Fruit fly (Drosophila melanogaster) whole organism, embryonic: Measurements from ENCODE around the gene CG9837.

ENCODE experiments used
- Bteb2 ChIP-seq: fragments of 200-800 bp; sonication (Bioruptor generic); optimal IDR thresholded peaks from 2 replicates; lab custom pipeline; 2016; ENCODE audit warnings: missing biosample characterization, missing genetic modification characterization
- CG11456 ChIP-seq: fragments of 200-800 bp; sonication (Bioruptor generic); IDR thresholded peaks from 3 replicates; pipeline ENCODE4 v1.3.6; 2022; ENCODE audit warnings: missing biosample characterization, missing genetic modification characterization
- CG12219 ChIP-seq: fragments of 200-800 bp; sonication (Bioruptor generic); optimal IDR thresholded peaks from 3 replicates; lab custom pipeline; 2018; ENCODE audit warnings: missing biosample characterization, mild to moderate bottlenecking, missing genetic modification characterization
- CG1647 ChIP-seq: fragments of 200-800 bp; sonication (Bioruptor generic); optimal IDR thresholded peaks from 3 replicates; lab custom pipeline; 2016; ENCODE audit warnings: missing biosample characterization, missing genetic modification characterization
- CG18262 ChIP-seq: fragments of 200-800 bp; optimal IDR thresholded peaks from 3 replicates; lab custom pipeline; 2019; ENCODE audit warnings: missing biosample characterization, mild to moderate bottlenecking, missing genetic modification characterization, moderate library complexity
- CG18764 ChIP-seq: fragments of 200-800 bp; sonication (Bioruptor generic); optimal IDR thresholded peaks from 3 replicates; lab custom pipeline; 2016; ENCODE audit warnings: missing biosample characterization, missing genetic modification characterization
- CG2129 ChIP-seq: fragments of 200-800 bp; sonication (Bioruptor generic); IDR thresholded peaks from 2 replicates; pipeline ENCODE4 v1.3.6; 2022; ENCODE audit warnings: missing biosample characterization, missing genetic modification characterization; ENCODE audit not compliant: partially characterized antibody
- CG2199 ChIP-seq: fragments of 200-800 bp; sonication (Bioruptor generic); IDR thresholded peaks from 3 replicates; pipeline ENCODE4 v1.3.6; 2022; ENCODE audit warnings: missing biosample characterization, missing genetic modification characterization
- CG2202 ChIP-seq: fragments of 200-800 bp; sonication (Bioruptor generic); optimal IDR thresholded peaks from 2 replicates; lab custom pipeline; 2018; ENCODE audit warnings: missing biosample characterization, mild to moderate bottlenecking, missing genetic modification characterization
- CG30403 ChIP-seq: fragments of 200-800 bp; sonication (Bioruptor generic); optimal IDR thresholded peaks from 3 replicates; lab custom pipeline; 2016; ENCODE audit warnings: missing biosample characterization, missing genetic modification characterization
- CG32767 ChIP-seq: fragments of 200-800 bp; sonication (Bioruptor generic); IDR thresholded peaks from 2 replicates; pipeline ENCODE4 v1.3.6; 2022; ENCODE audit warnings: missing biosample characterization, missing genetic modification characterization
- CG3838 ChIP-seq: fragments of 200-800 bp; sonication (Bioruptor generic); optimal IDR thresholded peaks from 3 replicates; lab custom pipeline; 2016; ENCODE audit warnings: missing biosample characterization, missing genetic modification characterization
- CG5953 ChIP-seq: fragments of 200-800 bp; sonication (Bioruptor generic); IDR thresholded peaks from 2 replicates; pipeline ENCODE4 v1.3.6; 2022; ENCODE audit warnings: missing biosample characterization, missing genetic modification characterization
- CG6254 ChIP-seq: fragments of 200-800 bp; sonication (Bioruptor generic); optimal IDR thresholded peaks from 3 replicates; lab custom pipeline; 2017; ENCODE audit warnings: mild to moderate bottlenecking, missing biosample characterization, missing genetic modification reagents, missing genetic modification characterization
- CG8359 ChIP-seq: fragments of 200-800 bp; sonication (Bioruptor generic); optimal IDR thresholded peaks from 2 replicates; lab custom pipeline; 2017; ENCODE audit warnings: missing biosample characterization, mild to moderate bottlenecking, missing genetic modification characterization, borderline replicate concordance
- CG9932 ChIP-seq: fragments of 200-800 bp; sonication (Bioruptor generic); IDR thresholded peaks from 2 replicates; pipeline ENCODE4 v1.3.6; 2022; ENCODE audit warnings: missing biosample characterization, missing genetic modification characterization
- Dbx ChIP-seq: fragments of 200-800 bp; sonication (Bioruptor generic); IDR thresholded peaks from 3 replicates; pipeline ENCODE4 v1.3.6; 2022; ENCODE audit warnings: missing biosample characterization, missing genetic modification characterization
- Dek ChIP-seq: fragments of 200-800 bp; sonication (Bioruptor generic); optimal IDR thresholded peaks from 3 replicates; lab custom pipeline; 2019; ENCODE audit warnings: missing biosample characterization, mild to moderate bottlenecking, missing genetic modification characterization, moderate library complexity
- Dfd ChIP-seq, 2 experiments: fragments of >200 bp; optimal IDR thresholded peaks; 2 replicates each; lab custom pipeline; 2017; ENCODE audit warnings: missing biosample characterization in 2 of 2, missing genetic modification characterization in 2 of 2
- Dip3 ChIP-seq: fragments of 200-800 bp; sonication (Bioruptor generic); optimal IDR thresholded peaks from 3 replicates; lab custom pipeline; 2016; ENCODE audit warnings: missing biosample characterization, missing genetic modification characterization
- Fer3 ChIP-seq: fragments of 200-800 bp; sonication (Bioruptor generic); optimal IDR thresholded peaks from 2 replicates; lab custom pipeline; 2018; ENCODE audit warnings: missing biosample characterization, mild to moderate bottlenecking, missing genetic modification characterization, moderate library complexity
- HLHmδ ChIP-seq: fragments of 200-800 bp; sonication (Bioruptor generic); optimal IDR thresholded peaks from 2 replicates; lab custom pipeline; 2018; ENCODE audit warnings: missing biosample characterization, mild to moderate bottlenecking, missing genetic modification characterization, moderate library complexity
- NC2β ChIP-seq: fragments of 200-800 bp; sonication (Bioruptor generic); optimal IDR thresholded peaks from 2 replicates; lab custom pipeline; 2016; ENCODE audit warnings: missing biosample characterization, missing genetic modification characterization
- PHDP ChIP-seq: fragments of 200-800 bp; sonication (Bioruptor generic); optimal IDR thresholded peaks from 3 replicates; lab custom pipeline; 2018; ENCODE audit warnings: missing biosample characterization, mild to moderate bottlenecking, missing genetic modification characterization, moderate library complexity
- Poxn ChIP-seq: fragments of 200-800 bp; sonication (Bioruptor generic); IDR thresholded peaks from 2 replicates; pipeline ENCODE4 v1.3.6; 2022; ENCODE audit warnings: missing biosample characterization, missing genetic modification characterization
- Sox100B ChIP-seq: fragments of 200-800 bp; sonication (Bioruptor generic); optimal IDR thresholded peaks from 3 replicates; lab custom pipeline; 2018; ENCODE audit warnings: missing biosample characterization, mild to moderate bottlenecking, missing genetic modification characterization
- Spps ChIP-seq: fragments of 200-800 bp; sonication (Bioruptor generic); optimal IDR thresholded peaks from 2 replicates; lab custom pipeline; 2018; ENCODE audit warnings: missing biosample characterization, mild to moderate bottlenecking, missing genetic modification characterization
- Sry-δ ChIP-seq: fragments of 200-800 bp; sonication (Bioruptor generic); optimal IDR thresholded peaks from 2 replicates; lab custom pipeline; 2016; ENCODE audit warnings: missing biosample characterization, missing genetic modification characterization
- Tbp ChIP-seq: fragments of >200 bp; optimal IDR thresholded peaks from 2 replicates; lab custom pipeline; 2018; ENCODE audit warnings: missing biosample characterization, missing genetic modification characterization
- bowl ChIP-seq: fragments of 200-800 bp; sonication (Bioruptor generic); IDR thresholded peaks from 2 replicates; pipeline ENCODE4 v1.3.6; 2022; ENCODE audit warnings: missing biosample characterization, missing genetic modification characterization
- chn ChIP-seq: fragments of 200-800 bp; sonication (Bioruptor generic); optimal IDR thresholded peaks from 2 replicates; lab custom pipeline; 2016; ENCODE audit warnings: missing biosample characterization, missing genetic modification characterization
- dm ChIP-seq: fragments of 200-800 bp; sonication (Bioruptor generic); optimal IDR thresholded peaks from 3 replicates; lab custom pipeline; 2016; ENCODE audit warnings: missing biosample characterization, missing genetic modification characterization
- fu2 ChIP-seq: fragments of 200-800 bp; sonication (Bioruptor generic); optimal IDR thresholded peaks from 2 replicates; lab custom pipeline; 2016; ENCODE audit warnings: missing biosample characterization, missing genetic modification characterization
- gcm2 ChIP-seq: fragments of 200-800 bp; sonication (Bioruptor generic); optimal IDR thresholded peaks from 2 replicates; lab custom pipeline; 2016; ENCODE audit warnings: missing biosample characterization, missing genetic modification characterization
- gem ChIP-seq: fragments of 200-800 bp; sonication (Bioruptor generic); optimal IDR thresholded peaks from 2 replicates; lab custom pipeline; 2019; ENCODE audit warnings: missing biosample characterization, mild to moderate bottlenecking, missing genetic modification characterization, moderate library complexity
- insv ChIP-seq, 2 experiments: fragments of 200-800 bp; sonication (Bioruptor generic); optimal IDR thresholded peaks; 3 replicates each; lab custom pipeline; 2016 to 2018; ENCODE audit warnings: missing biosample characterization in 2 of 2, missing genetic modification characterization in 2 of 2
- lilli ChIP-seq: fragments of 200-800 bp; sonication (Bioruptor generic); optimal IDR thresholded peaks from 3 replicates; lab custom pipeline; 2016; ENCODE audit warnings: missing biosample characterization, missing genetic modification characterization
- lola ChIP-seq, 3 experiments: fragments of >200 bp in 2 of 3; fragments of 200-800 bp in 1 of 3; sonication (Bioruptor generic) in 1 of 3; optimal IDR thresholded peaks; 2 replicates each; lab custom pipeline; 2017 to 2019; ENCODE audit warnings: missing biosample characterization in 3 of 3, missing genetic modification characterization in 3 of 3, mild to moderate bottlenecking in 1 of 3, moderate library complexity in 1 of 3
- maf-S ChIP-seq: fragments of 200-800 bp; sonication (Bioruptor generic); optimal IDR thresholded peaks from 2 replicates; lab custom pipeline; 2016; ENCODE audit warnings: missing biosample characterization, missing genetic modification characterization
- odd ChIP-seq: fragments of 200-800 bp; sonication (Bioruptor generic); optimal IDR thresholded peaks from 2 replicates; lab custom pipeline; 2017; ENCODE audit warnings: missing biosample characterization, mild to moderate bottlenecking, missing genetic modification characterization
- peb ChIP-seq: fragments of 200-800 bp; sonication (Bioruptor generic); IDR thresholded peaks from 2 replicates; pipeline ENCODE4 v1.3.6; 2022; ENCODE audit warnings: missing biosample characterization, missing genetic modification characterization
- pfk ChIP-seq: fragments of 200-800 bp; sonication (Bioruptor generic); optimal IDR thresholded peaks from 2 replicates; lab custom pipeline; 2018; ENCODE audit warnings: missing biosample characterization, mild to moderate bottlenecking, missing genetic modification characterization, moderate library complexity
- pita ChIP-seq: fragments of 200-800 bp; sonication (Bioruptor generic); optimal IDR thresholded peaks from 2 replicates; lab custom pipeline; 2017; ENCODE audit warnings: missing biosample characterization, mild to moderate bottlenecking, missing genetic modification characterization
- pnt ChIP-seq: fragments of 200-800 bp; sonication (Bioruptor generic); optimal IDR thresholded peaks from 3 replicates; lab custom pipeline; 2016; ENCODE audit warnings: missing biosample characterization, missing genetic modification characterization
- ranshi ChIP-seq: fragments of 200-800 bp; sonication (Bioruptor generic); IDR thresholded peaks from 2 replicates; pipeline ENCODE4 v1.3.6; 2022; ENCODE audit warnings: missing biosample characterization, missing genetic modification characterization
- sr ChIP-seq: fragments of 200-800 bp; sonication (Bioruptor generic); IDR thresholded peaks from 3 replicates; pipeline ENCODE4 v1.3.6; 2022; ENCODE audit warnings: missing biosample characterization, missing genetic modification characterization
- tio ChIP-seq: fragments of 200-800 bp; sonication (Bioruptor generic); optimal IDR thresholded peaks from 2 replicates; lab custom pipeline; 2017; ENCODE audit warnings: missing biosample characterization, missing genetic modification characterization, inconsistent platforms
- toy ChIP-seq: fragments of 200-800 bp; sonication (Bioruptor generic); IDR thresholded peaks from 2 replicates; pipeline ENCODE4 v1.3.6; 2022; ENCODE audit warnings: missing biosample characterization, missing genetic modification characterization
- vnd ChIP-seq: fragments of 200-800 bp; sonication (Bioruptor generic); IDR thresholded peaks from 3 replicates; pipeline ENCODE4 v1.3.6; 2022; ENCODE audit warnings: missing biosample characterization, missing genetic modification characterization; ENCODE audit not compliant: partially characterized antibody

CG9837 gene

dm6 chr3R:8810397-8811184, 2.8 kb downstream of the CG9837 start (continued):
- TF ChIP-seq vnd (GFP tag; lab: Robert Waterston, UW) (no peak), CG2202 (tag; lab: Kevin White, UChicago) (peak; percentile 90), bowl (GFP tag; lab: Robert Waterston, UW) (peak; percentile 67), Bteb2 (GFP tag; lab: Kevin White, UChicago) (peak; percentile 69), CG11456 (GFP tag; lab: Robert Waterston, UW) (0 out of 3 replicates have a peak, but pooled peaks have one; percentile 38), CG12219 (peak; percentile 90), dm (GFP tag; lab: Kevin White, UChicago) (peak; percentile 59), pita (no peak), Poxn (GFP tag; lab: Robert Waterston, UW) (no peak), lola (GFP tag; optimal IDR thresholded peaks at IDR 0.05; lab: Kevin White, UChicago) (peak in 1 of 3 experiments; percentile 62), CG30403 (GFP tag; lab: Kevin White, UChicago) (no peak), CG5953 (peak; percentile 76), ranshi (peak; percentile 78; the same call in 1 of the 2 replicates), CG18262 (tag; lab: Kevin White, UChicago) (peak; percentile 54), Sry-δ (peak; percentile 15), CG32767 (GFP tag; lab: Robert Waterston, UW) (peak; percentile 38; the same call in 1 of the 2 replicates), CG1647 (peak; percentile 73), gem (peak; percentile 69), chn (GFP tag; lab: Kevin White, UChicago) (peak; percentile 38), Dip3 (GFP tag; lab: Kevin White, UChicago) (peak; percentile 41), insv (GFP tag; optimal IDR thresholded peaks at IDR 0.05; lab: Kevin White, UChicago) (peak in 1 of 2 experiments; percentile 66), CG3838 (GFP tag; lab: Kevin White, UChicago) (peak; percentile 81), maf-S (GFP tag; lab: Kevin White, UChicago) (peak; percentile 47), NC2β (peak; percentile 86), Fer3 (peak; percentile 82), CG9932 (no peak), toy (peak; percentile 14; the same call in 1 of the 2 replicates), CG6254 (peak; percentile 81), CG18764 (GFP tag; lab: Kevin White, UChicago) (peak; percentile 89), sr (GFP tag; lab: Robert Waterston, UW) (peak; percentile 79), fu2 (GFP tag; lab: Kevin White, UChicago) (peak; percentile 14), Sox100B (GFP tag; lab: Kevin White, UChicago) (peak; percentile 75), CG8359 (GFP tag; lab: Kevin White, UChicago) (peak; percentile 92), lilli (GFP tag; lab: Kevin White, UChicago) (peak; percentile 45), odd (GFP tag; lab: Kevin White, UChicago) (peak; percentile 94), tio (GFP tag; lab: Kevin White, UChicago) (peak; percentile 64), Spps (tag; lab: Kevin White, UChicago) (peak; percentile 33), pfk (GFP tag; lab: Kevin White, UChicago) (peak; percentile 87), peb (peak; percentile 43; the same call in 1 of the 2 replicates), Tbp (GFP tag; lab: Kevin White, UChicago) (no peak), CG2199 (GFP tag; lab: Robert Waterston, UW) (peak; percentile 84), Dfd (GFP tag; optimal IDR thresholded peaks at IDR 0.05; lab: Kevin White, UChicago) (no peak), gcm2 (GFP tag; lab: Kevin White, UChicago) (peak; percentile 68), pnt (GFP tag; lab: Kevin White, UChicago) (peak; percentile 63), PHDP (tag; lab: Kevin White, UChicago) (peak; percentile 92), CG2129 (GFP tag; lab: Robert Waterston, UW) (no peak), Dek (tag; lab: Kevin White, UChicago) (peak; percentile 65), Dbx (peak; percentile 74), HLHmδ (GFP tag; lab: Kevin White, UChicago) (peak; percentile 96)
